Worm (Caenorhabditis elegans) whole organism, mixed stage, embryonic: ENCODE results near the gene srg-59.

Experiments used
- blmp-1 ChIP-seq: fragments of 150-350 bp; optimal IDR thresholded peaks from 2 replicates; lab custom pipeline; 2014; ENCODE audit warnings: missing biosample characterization, missing genetic modification characterization
- elt-1 ChIP-seq: sonication (generic microtip); optimal IDR thresholded peaks from 2 replicates; lab custom pipeline; 2017; ENCODE audit warnings: missing genetic modification characterization, mild to moderate bottlenecking, missing compliant biosample characterization, antibody characterized with exemption, moderate library complexity, borderline replicate concordance; ENCODE audit not compliant: insufficient read depth
- mep-1 ChIP-seq: fragments of 150-350 bp; optimal IDR thresholded peaks from 2 replicates; lab custom pipeline; 2017; ENCODE audit warnings: missing biosample characterization, missing genetic modification reagents, missing genetic modification characterization, inconsistent platforms
- nhr-28 ChIP-seq: fragments of 150-350 bp; optimal IDR thresholded peaks from 2 replicates; lab custom pipeline; 2014; ENCODE audit warnings: missing biosample characterization, missing genetic modification characterization
- pha-4 ChIP-seq: fragments of 150-350 bp; optimal IDR thresholded peaks from 2 replicates; lab custom pipeline; 2018; ENCODE audit warnings: missing biosample characterization, missing genetic modification reagents, missing genetic modification characterization
- snpc-4 ChIP-seq: fragments of 150-350 bp; optimal IDR thresholded peaks from 2 replicates; lab custom pipeline; 2014; ENCODE audit warnings: missing biosample characterization, missing genetic modification characterization
- unc-39 ChIP-seq: fragments of 150-350 bp; optimal IDR thresholded peaks from 2 replicates; lab custom pipeline; 2014; ENCODE audit warnings: missing biosample characterization, missing genetic modification characterization
- ztf-11 ChIP-seq: fragments of 150-350 bp; optimal IDR thresholded peaks from 2 replicates; lab custom pipeline; 2014; ENCODE audit warnings: missing biosample characterization, missing genetic modification characterization

- TF ChIP-seq nhr-28 (tag; lab: Kevin White, UChicago), result no peak
- TF ChIP-seq snpc-4, result no peak
- TF ChIP-seq unc-39 (tag; lab: Kevin White, UChicago), result no peak
- no peak for TF ChIP-seq pha-4
- TF ChIP-seq ztf-11 (tag; lab: Kevin White, UChicago), result no peak
- TF ChIP-seq elt-1, result no peak
- TF ChIP-seq blmp-1 (tag; lab: Kevin White, UChicago), result no peak
- no peak for TF ChIP-seq mep-1 (tag; lab: Kevin White, UChicago)
Observed at ce11 chrV:2725225-2725624, at the start of gene srg-59.
